Worm (Caenorhabditis elegans) whole organism, midembryonic: ENCODE data around the gene lact-9.

Experiments
- T22C8.4 ChIP-seq: fragments of 200-800 bp; sonication (Bioruptor generic); IDR thresholded peaks from 2 replicates; pipeline ENCODE4 v1.3.6; 2022; ENCODE audit warnings: missing genetic modification characterization, missing compliant biosample characterization
- cog-1 ChIP-seq: sonication (generic microtip); optimal IDR thresholded peaks from 2 replicates; lab custom pipeline; 2016; ENCODE audit warnings: missing genetic modification characterization, missing compliant biosample characterization
- flt-1 ChIP-seq: fragments of 200-800 bp; sonication (Bioruptor generic); IDR thresholded peaks from 2 replicates; pipeline ENCODE4 v1.3.6; 2022; ENCODE audit warnings: missing genetic modification characterization, missing compliant biosample characterization
- med-1 ChIP-seq: sonication (generic microtip); optimal IDR thresholded peaks from 2 replicates; lab custom pipeline; 2017; ENCODE audit warnings: missing genetic modification characterization, mild to moderate bottlenecking, missing compliant biosample characterization, antibody characterized with exemption, missing genetic modification reagents; ENCODE audit not compliant: insufficient read depth
- ref-1 ChIP-seq: fragments of 200-800 bp; sonication (Bioruptor generic); conservative IDR thresholded peaks from 2 replicates; pipeline ENCODE4 v1.3.6; 2022; ENCODE audit warnings: missing genetic modification reagents, missing genetic modification characterization, missing compliant biosample characterization
- tab-1 ChIP-seq: fragments of 200-800 bp; sonication (Bioruptor generic); IDR thresholded peaks from 2 replicates; pipeline ENCODE4 v1.3.6; 2022; ENCODE audit warnings: missing genetic modification characterization, missing compliant biosample characterization
- ztf-23 ChIP-seq: fragments of 200-800 bp; sonication (Bioruptor generic); IDR thresholded peaks from 2 replicates; pipeline ENCODE4 v1.3.6; 2022; ENCODE audit warnings: missing genetic modification reagents, missing genetic modification characterization, missing compliant biosample characterization

DNA sequence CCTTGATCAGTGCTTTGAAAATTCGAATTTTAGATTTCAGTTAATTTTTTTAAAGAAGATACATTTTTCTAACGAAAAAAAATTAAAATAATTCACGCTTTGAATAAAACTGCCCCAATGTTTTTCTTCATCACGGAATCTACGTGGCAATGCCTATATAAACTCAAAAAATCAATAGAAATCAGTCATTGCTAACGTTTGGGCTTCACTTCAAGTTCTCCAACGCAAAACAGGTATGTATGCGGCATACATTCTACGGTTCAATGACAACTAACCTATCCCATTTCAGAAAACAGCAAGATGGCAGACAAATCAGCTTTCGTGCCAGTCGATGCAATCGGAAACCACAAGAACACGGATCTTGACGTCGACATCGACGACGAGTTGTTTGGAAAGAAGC, 40.0 kb downstream of the lact-9 start, which contains the start of gene C47A4.5:
- no peak for TF ChIP-seq flt-1
- no peak for TF ChIP-seq ref-1 (GFP tag; lab: Robert Waterston, UW)
- no peak for TF ChIP-seq T22C8.4
- no peak for TF ChIP-seq ztf-23
- no peak for TF ChIP-seq med-1 (GFP tag; lab: Kevin White, UChicago)
- TF ChIP-seq cog-1 (tag; lab: Kevin White, UChicago), result no peak
- no peak for TF ChIP-seq tab-1
